Worm (Caenorhabditis elegans) whole organism, mixed stage, embryonic: ENCODE data around the gene R02D5.7.

Source experiments
- ces-1 ChIP-seq: fragments of 150-350 bp; optimal IDR thresholded peaks from 2 replicates; lab custom pipeline; 2014; ENCODE audit warnings: missing biosample characterization, missing genetic modification reagents, missing genetic modification characterization
- elt-1 ChIP-seq: sonication (generic microtip); optimal IDR thresholded peaks from 2 replicates; lab custom pipeline; 2017; ENCODE audit warnings: missing genetic modification characterization, mild to moderate bottlenecking, missing compliant biosample characterization, antibody characterized with exemption, moderate library complexity, borderline replicate concordance; ENCODE audit not compliant: insufficient read depth
- elt-3 ChIP-seq: fragments of 150-350 bp; optimal IDR thresholded peaks from 2 replicates; lab custom pipeline; 2014; ENCODE audit warnings: missing biosample characterization, missing genetic modification characterization
- mab-5 ChIP-seq: fragments of 150-350 bp; optimal IDR thresholded peaks from 2 replicates; lab custom pipeline; 2014; ENCODE audit warnings: missing biosample characterization, missing genetic modification characterization
- nhr-12 ChIP-seq: fragments of 150-350 bp; optimal IDR thresholded peaks from 2 replicates; lab custom pipeline; 2014; ENCODE audit warnings: missing biosample characterization, missing genetic modification characterization
- nhr-28 ChIP-seq: fragments of 150-350 bp; optimal IDR thresholded peaks from 2 replicates; lab custom pipeline; 2014; ENCODE audit warnings: missing biosample characterization, missing genetic modification characterization
- nhr-76 ChIP-seq: sonication (generic microtip); optimal IDR thresholded peaks from 2 replicates; lab custom pipeline; 2017; ENCODE audit warnings: missing biosample characterization, missing genetic modification characterization
- unc-62 ChIP-seq: fragments of 150-350 bp; optimal IDR thresholded peaks from 2 replicates; lab custom pipeline; 2014; ENCODE audit warnings: missing biosample characterization, missing genetic modification reagents, missing genetic modification characterization
- ztf-11 ChIP-seq: fragments of 150-350 bp; optimal IDR thresholded peaks from 2 replicates; lab custom pipeline; 2014; ENCODE audit warnings: missing biosample characterization, missing genetic modification characterization

ce11 chrV:14478979-14479378 is 2.3 kb downstream of the R02D5.7 start, which contains the start of gene clec-55:
- TF ChIP-seq ces-1 (GFP tag; lab: Kevin White, UChicago): no peak
- TF ChIP-seq elt-1: no peak
- TF ChIP-seq nhr-76 (tag; lab: Kevin White, UChicago): no peak
- TF ChIP-seq elt-3: no peak
- TF ChIP-seq unc-62 (GFP tag; lab: Kevin White, UChicago): no peak
- no peak for TF ChIP-seq nhr-12 (tag; lab: Kevin White, UChicago)
- no peak for TF ChIP-seq nhr-28 (tag; lab: Kevin White, UChicago)
- no peak for TF ChIP-seq mab-5
- TF ChIP-seq ztf-11: no peak
